Worm (Caenorhabditis elegans) whole organism, L4/young adult: Measurements from ENCODE around the gene peb-1.

Experiments used
- W03F9.2 ChIP-seq: fragments of 150-350 bp; optimal IDR thresholded peaks from 2 replicates; lab custom pipeline; 2014; ENCODE audit warnings: missing biosample characterization, missing genetic modification characterization
- dao-5 ChIP-seq: sonication (generic microtip); optimal IDR thresholded peaks from 2 replicates; lab custom pipeline; 2016; ENCODE audit warnings: missing genotype, missing genetic modification characterization, moderate library complexity, missing compliant biosample characterization
- him-1 ChIP-seq: sonication (generic microtip); optimal IDR thresholded peaks from 2 replicates; lab custom pipeline; 2016; ENCODE audit warnings: missing genotype, missing genetic modification reagents, missing genetic modification characterization, missing compliant biosample characterization

Gene peb-1

ce11 chrX:2210751-2211150, at the start of gene peb-1:
peb-1 (plus strand) TSS chrX:2211051.
- TF ChIP-seq him-1 (tag; lab: Kevin White, UChicago) (no peak), W03F9.2 (tag; lab: Kevin White, UChicago) (no peak), dao-5 (tag; lab: Kevin White, UChicago) (no peak)

- TF ChIP-seq W03F9.2 (tag; lab: Kevin White, UChicago) (no peak), dao-5 (tag; lab: Kevin White, UChicago) (no peak), him-1 (tag; lab: Kevin White, UChicago) (no peak)
Observed at ce11 chrX:2163084-2163483, 47.8 kb upstream of the peb-1 start, which contains the start of gene pdf-2. pdf-2 (plus strand) TSS chrX:2163384.

ce11 chrX:2164751-2165150, 46.1 kb upstream of the peb-1 start, which contains the start of gene F48B9.3:
F48B9.3 (plus strand) TSS chrX:2165051.
- TF ChIP-seq dao-5 (tag; lab: Kevin White, UChicago) (no peak), W03F9.2 (tag; lab: Kevin White, UChicago) (no peak), him-1 (tag; lab: Kevin White, UChicago) (no peak)

ce11 chrX:2176361-2176880, 34.4 kb upstream of the peb-1 start, which contains the start of gene F48B9.8:
F48B9.8 (minus strand) TSS chrX:2176411.
- no peak for TF ChIP-seq W03F9.2 (tag; lab: Kevin White, UChicago)
- no peak for TF ChIP-seq him-1 (tag; lab: Kevin White, UChicago)
- no peak for TF ChIP-seq dao-5 (tag; lab: Kevin White, UChicago)

- TF ChIP-seq dao-5 (tag; lab: Kevin White, UChicago) (no peak), him-1 (tag; lab: Kevin White, UChicago) (no peak), W03F9.2 (tag; lab: Kevin White, UChicago) (no peak)
Observed at ce11 chrX:2177731-2178326, 33.0 kb upstream of the peb-1 start.

ce11 chrX:2178410-2178944, 32.4 kb upstream of the peb-1 start:
- no peak for TF ChIP-seq him-1 (tag; lab: Kevin White, UChicago)
- no peak for TF ChIP-seq dao-5 (tag; lab: Kevin White, UChicago)
- TF ChIP-seq W03F9.2 (tag; lab: Kevin White, UChicago): no peak

- TF ChIP-seq dao-5 (tag; lab: Kevin White, UChicago) (no peak), W03F9.2 (tag; lab: Kevin White, UChicago) (no peak), him-1 (tag; lab: Kevin White, UChicago) (no peak)
Observed at ce11 chrX:2180588-2180987, 30.3 kb upstream of the peb-1 start, which contains the start of gene F48B9.1. F48B9.1 (plus strand) TSS chrX:2180888.

- no peak for TF ChIP-seq W03F9.2 (tag; lab: Kevin White, UChicago)
- TF ChIP-seq dao-5 (tag; lab: Kevin White, UChicago): no peak
- TF ChIP-seq him-1 (tag; lab: Kevin White, UChicago): no peak
Observed at ce11 chrX:2188885-2189284, 22.0 kb upstream of the peb-1 start.

- no peak for TF ChIP-seq dao-5 (tag; lab: Kevin White, UChicago)
- no peak for TF ChIP-seq W03F9.2 (tag; lab: Kevin White, UChicago)
- TF ChIP-seq him-1 (tag; lab: Kevin White, UChicago): no peak
Observed at ce11 chrX:2190740-2191139, 20.1 kb upstream of the peb-1 start.

ce11 chrX:2191925-2192554, 18.8 kb upstream of the peb-1 start, which contains the start of gene gap-1:
gap-1 (plus strand) TSS chrX:2192504.
- TF ChIP-seq him-1 (tag; lab: Kevin White, UChicago) (no peak), W03F9.2 (tag; lab: Kevin White, UChicago) (no peak), dao-5 (tag; lab: Kevin White, UChicago) (no peak)

- TF ChIP-seq dao-5 (tag; lab: Kevin White, UChicago) (no peak), W03F9.2 (tag; lab: Kevin White, UChicago) (no peak), him-1 (tag; lab: Kevin White, UChicago) (no peak)
Observed at ce11 chrX:2197444-2197843, 13.4 kb upstream of the peb-1 start.

- no peak for TF ChIP-seq W03F9.2 (tag; lab: Kevin White, UChicago)
- TF ChIP-seq him-1 (tag; lab: Kevin White, UChicago): no peak
- TF ChIP-seq dao-5 (tag; lab: Kevin White, UChicago): no peak
Observed at ce11 chrX:2199140-2199539, 11.7 kb upstream of the peb-1 start, which contains the start of gene T24C12.1. T24C12.1 (plus strand) TSS chrX:2199440.

- TF ChIP-seq W03F9.2 (tag; lab: Kevin White, UChicago): no peak
Observed at ce11 chrX:2203760-2204159, 7.1 kb upstream of the peb-1 start, which contains the start of gene T24C12.3. T24C12.3 (minus strand) TSS chrX:2203893.
